Fruit fly (Drosophila melanogaster): ENCODE results near the gene CG9503.

- TF ChIP-seq pan (optimal IDR thresholded peaks at IDR 0.05) (no peak), dmrt93B (GFP tag; optimal IDR thresholded peaks at IDR 0.05) (no peak), ey (GFP tag; optimal IDR thresholded peaks at IDR 0.05) (no peak), Rel (GFP tag; optimal IDR thresholded peaks at IDR 0.05) (no peak), Rel (tag; optimal IDR thresholded peaks at IDR 0.05) (peak; percentile 13), jim (GFP tag; optimal IDR thresholded peaks at IDR 0.05) (no peak), Hr83 (GFP tag; optimal IDR thresholded peaks at IDR 0.05; ENCODE audit: poor library complexity, severe bottlenecking) (no peak), psq (GFP tag; optimal IDR thresholded peaks at IDR 0.05) (no peak)
Measured at dm6 chrX:14946522-14946921, 23.2 kb upstream of the CG9503 start.
